Worm (Caenorhabditis elegans): ENCODE data around the gene srsx-38.

srsx-38 gene

ce11 chrV:15767385-15767784 is 39.9 kb downstream of the srsx-38 start:
- TF ChIP-seq ref-1 (GFP tag; conservative IDR thresholded peaks at IDR 0.05) (0 out of 2 replicates have a peak, but pooled peaks have one; percentile 11), tab-1 (GFP tag; IDR thresholded peaks at IDR 0.05) (peak; percentile 75), flt-1 (GFP tag; IDR thresholded peaks at IDR 0.05) (peak; percentile 39; the same call in 1 of the 2 replicates), ztf-23 (GFP tag; IDR thresholded peaks at IDR 0.05) (0 out of 2 replicates have a peak, but pooled peaks have one; percentile 57), T22C8.4 (GFP tag; IDR thresholded peaks at IDR 0.05) (peak; percentile 22; the same call in 1 of the 2 replicates)

DNA sequence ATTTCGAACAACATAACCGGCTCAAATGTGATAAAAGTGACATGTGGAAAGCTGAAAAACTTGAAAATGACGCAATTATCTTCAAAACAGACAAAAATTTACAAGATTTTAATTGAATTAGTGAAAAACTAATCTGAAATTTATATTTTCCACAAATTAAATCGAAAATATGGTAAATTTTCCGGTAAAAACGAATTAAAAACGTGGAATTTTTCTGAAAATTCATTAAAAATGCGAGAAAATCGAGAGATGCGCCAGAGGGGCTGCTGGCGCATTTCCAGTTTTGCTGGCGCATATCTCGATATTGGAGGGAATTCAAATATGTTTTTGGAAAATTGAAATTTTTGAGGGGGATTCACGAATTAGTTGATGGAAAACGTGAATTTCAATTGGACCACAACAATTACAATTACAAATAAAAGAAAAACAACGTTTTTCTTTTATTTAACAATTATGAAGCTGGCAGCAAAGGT is 41.2 kb downstream of the srsx-38 start, which contains the start of the genes haf-3 and F57A10.2:
haf-3 (minus strand) TSS at position 51 of the 473 bp plus-strand sequence.
F57A10.2 (plus strand) TSS at position 454 of the 473 bp plus-strand sequence.
- TF ChIP-seq klf-2 (GFP tag; conservative IDR thresholded peaks at IDR 0.05), result 0 out of 2 replicates have a peak, but pooled peaks have one; percentile 54
- no peak for TF ChIP-seq ref-1 (GFP tag; conservative IDR thresholded peaks at IDR 0.05)
- TF ChIP-seq ztf-29 (GFP tag; IDR thresholded peaks at IDR 0.05), result no peak
- TF ChIP-seq flt-1 (GFP tag; IDR thresholded peaks at IDR 0.05), result peak; percentile 67; the same call in 1 of the 2 replicates
- peak; percentile 38 for TF ChIP-seq cog-1 (tag; optimal IDR thresholded peaks at IDR 0.05)
- no peak for TF ChIP-seq med-1 (GFP tag; optimal IDR thresholded peaks at IDR 0.05; ENCODE audit: insufficient read depth)
- 0 out of 2 replicates have a peak, but pooled peaks have one; percentile 53 for TF ChIP-seq ztf-23 (GFP tag; IDR thresholded peaks at IDR 0.05)
- TF ChIP-seq T22C8.4 (GFP tag; IDR thresholded peaks at IDR 0.05), result no peak

- TF ChIP-seq ref-1 (GFP tag; conservative IDR thresholded peaks at IDR 0.05) (no peak), ztf-23 (GFP tag; IDR thresholded peaks at IDR 0.05) (no peak), med-1 (GFP tag; optimal IDR thresholded peaks at IDR 0.05; ENCODE audit: insufficient read depth) (no peak), tab-1 (GFP tag; IDR thresholded peaks at IDR 0.05) (no peak), cog-1 (tag; optimal IDR thresholded peaks at IDR 0.05) (no peak), flt-1 (GFP tag; IDR thresholded peaks at IDR 0.05) (no peak), ztf-29 (GFP tag; IDR thresholded peaks at IDR 0.05) (no peak)
Measured at ce11 chrV:15758449-15758848, 48.9 kb downstream of the srsx-38 start, which contains the start of gene str-9. Gene str-9 (plus strand): TSS chrV:15758749.

DNA sequence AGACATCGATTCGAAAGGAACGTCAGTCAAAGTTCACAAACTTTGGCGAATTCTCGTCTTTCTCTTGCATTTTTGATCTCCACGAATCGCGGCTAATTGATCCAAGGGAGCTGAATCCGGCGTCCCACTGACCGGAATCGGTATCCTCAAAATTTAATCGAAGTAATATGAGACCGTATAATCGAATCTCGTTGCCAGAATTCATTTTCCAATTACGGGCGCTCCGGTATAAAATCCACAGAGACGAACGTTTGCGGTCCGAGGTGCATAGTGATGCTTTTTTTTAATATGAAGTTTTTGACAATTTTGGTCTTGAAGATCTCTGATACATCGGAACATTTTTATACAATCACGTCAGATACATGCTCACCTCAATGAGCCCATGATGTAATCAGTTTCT is 49.7 kb downstream of the srsx-38 start:
- TF ChIP-seq cog-1 (tag; optimal IDR thresholded peaks at IDR 0.05) (no peak), ref-1 (GFP tag; conservative IDR thresholded peaks at IDR 0.05) (no peak), T22C8.4 (GFP tag; IDR thresholded peaks at IDR 0.05) (no peak), med-1 (GFP tag; optimal IDR thresholded peaks at IDR 0.05; ENCODE audit: insufficient read depth) (no peak), klf-2 (GFP tag; conservative IDR thresholded peaks at IDR 0.05) (no peak)
